Worm (Caenorhabditis elegans): ENCODE data around the gene puf-5.
A peak's percentile ranks its signal among the peaks of the same experiment; 100 is the strongest.

Gene puf-5

DNA sequence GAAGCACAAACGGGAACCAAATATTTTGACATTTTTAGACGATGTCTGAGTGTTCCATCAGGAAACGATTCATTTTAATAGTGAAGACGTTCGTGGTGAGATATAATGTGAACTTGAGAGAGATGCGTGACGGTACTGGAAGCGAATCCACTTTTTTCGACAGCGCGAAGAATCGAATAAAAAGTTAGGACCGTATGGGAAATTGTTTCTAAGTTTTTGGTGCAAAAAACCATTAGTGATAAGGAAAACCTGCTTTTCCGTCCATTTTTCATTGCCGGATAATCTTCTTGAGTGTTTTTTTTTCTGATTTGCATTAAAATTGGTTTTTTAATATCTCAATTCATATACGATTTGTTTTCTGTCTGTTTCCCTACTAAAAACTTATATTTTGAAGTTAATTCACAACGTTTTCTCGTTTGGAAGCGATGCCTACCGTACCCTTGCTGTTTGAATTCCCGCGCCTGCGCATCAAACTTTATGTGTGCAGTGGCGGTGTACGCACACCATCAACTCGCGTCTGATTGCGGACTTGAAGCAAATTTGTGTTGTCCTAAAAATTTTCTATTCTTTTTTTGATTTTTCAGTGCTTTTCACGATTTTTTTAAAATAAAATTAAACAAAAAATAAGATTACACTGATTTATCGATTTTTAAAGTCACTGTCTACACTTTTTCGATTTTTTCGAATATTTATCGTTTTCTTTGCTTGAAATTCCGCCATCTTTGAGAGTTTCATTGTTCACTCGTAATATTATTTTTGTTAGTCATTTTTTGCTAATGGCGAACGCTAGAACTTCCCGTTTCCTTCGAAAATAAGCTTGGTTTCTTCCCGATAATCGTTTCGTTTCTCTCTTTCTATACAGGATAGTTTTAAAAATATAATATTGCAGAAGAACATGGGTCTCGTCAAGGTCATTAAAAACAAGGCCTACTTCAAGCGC lies 6.0 kb upstream of the puf-5 start, which contains the start of the genes col-38 and rpl-5 (continued):
- peak; percentile 68 for TF ChIP-seq dve-1 (tag; optimal IDR thresholded peaks at IDR 0.05)
- TF ChIP-seq ceh-45 (GFP tag; IDR thresholded peaks at IDR 0.05): no peak
- peak; percentile 67 for TF ChIP-seq unc-42 (tag; optimal IDR thresholded peaks at IDR 0.05)
- TF ChIP-seq sox-4 (tag; optimal IDR thresholded peaks at IDR 0.05): no peak
- TF ChIP-seq T23F11.4 (GFP tag; optimal IDR thresholded peaks at IDR 0.05): no peak
- no peak for TF ChIP-seq pha-4 (tag; optimal IDR thresholded peaks at IDR 0.05)
- peak; percentile 29 for TF ChIP-seq ttx-3 (tag; optimal IDR thresholded peaks at IDR 0.05)
- peak; percentile 27 for TF ChIP-seq che-1 (tag; optimal IDR thresholded peaks at IDR 0.05)
- no peak for TF ChIP-seq pha-2 (tag; optimal IDR thresholded peaks at IDR 0.05)
- TF ChIP-seq F13H6.1 (tag; optimal IDR thresholded peaks at IDR 0.05): peak; percentile 7
- peak; percentile 48 for TF ChIP-seq C08G9.2 (tag; optimal IDR thresholded peaks at IDR 0.05)
- no peak for TF ChIP-seq K02D7.2 (tag; optimal IDR thresholded peaks at IDR 0.05)
- TF ChIP-seq ztf-16 (tag; optimal IDR thresholded peaks at IDR 0.05): no peak
- peak; percentile 56 for TF ChIP-seq unc-55 (GFP tag; optimal IDR thresholded peaks at IDR 0.05)
- TF ChIP-seq ceh-6 (GFP tag; optimal IDR thresholded peaks at IDR 0.05): no peak
- TF ChIP-seq hlh-30 (tag; optimal IDR thresholded peaks at IDR 0.05; ENCODE audit: insufficient read depth): peak; percentile 65
- TF ChIP-seq odd-2 (tag; optimal IDR thresholded peaks at IDR 0.05): no peak
- no peak for TF ChIP-seq hlh-8 (tag; optimal IDR thresholded peaks at IDR 0.05)
- no peak for TF ChIP-seq pqm-1 (tag; optimal IDR thresholded peaks at IDR 0.05)
- TF ChIP-seq lin-11 (tag; optimal IDR thresholded peaks at IDR 0.05): no peak
- no peak for TF ChIP-seq ama-1 (optimal IDR thresholded peaks at IDR 0.05)
- TF ChIP-seq npax-4 (tag; optimal IDR thresholded peaks at IDR 0.05): no peak
- TF ChIP-seq pros-1 (tag; optimal IDR thresholded peaks at IDR 0.05): peak; percentile 10
- TF ChIP-seq tbx-2 (tag; optimal IDR thresholded peaks at IDR 0.05): peak; percentile 65
- peak; percentile 71 for TF ChIP-seq rnt-1 (tag; optimal IDR thresholded peaks at IDR 0.05)
- no peak for TF ChIP-seq mec-3 (tag; optimal IDR thresholded peaks at IDR 0.05; ENCODE audit: borderline replicate concordance)

- TF ChIP-seq tbx-7 (tag; optimal IDR thresholded peaks at IDR 0.05) (no peak), dve-1 (tag; optimal IDR thresholded peaks at IDR 0.05) (no peak), npax-4 (tag; optimal IDR thresholded peaks at IDR 0.05) (no peak), ceh-18 (tag; optimal IDR thresholded peaks at IDR 0.05) (no peak), fax-1 (tag; optimal IDR thresholded peaks at IDR 0.05) (no peak), pros-1 (tag; optimal IDR thresholded peaks at IDR 0.05) (no peak), ceh-9 (tag; optimal IDR thresholded peaks at IDR 0.05) (no peak), sox-2 (GFP tag; IDR thresholded peaks at IDR 0.05) (no peak), lin-11 (tag; optimal IDR thresholded peaks at IDR 0.05) (no peak), nhr-232 (tag; optimal IDR thresholded peaks at IDR 0.05) (no peak), ceh-14 (tag; optimal IDR thresholded peaks at IDR 0.05) (no peak), rnt-1 (tag; optimal IDR thresholded peaks at IDR 0.05) (no peak), tbx-2 (tag; optimal IDR thresholded peaks at IDR 0.05) (no peak), eyg-1 (tag; optimal IDR thresholded peaks at IDR 0.05) (no peak), pqm-1 (tag; optimal IDR thresholded peaks at IDR 0.05) (no peak), zip-5 (tag; optimal IDR thresholded peaks at IDR 0.05) (no peak), C38D4.7 (GFP tag; optimal IDR thresholded peaks at IDR 0.05) (no peak), unc-42 (tag; optimal IDR thresholded peaks at IDR 0.05) (no peak)
Observed at ce11 chrII:8570977-8571376, 4.4 kb upstream of the puf-5 start, which contains the start of gene bcs-1. bcs-1 (plus strand) TSS chrII:8571085.

DNA sequence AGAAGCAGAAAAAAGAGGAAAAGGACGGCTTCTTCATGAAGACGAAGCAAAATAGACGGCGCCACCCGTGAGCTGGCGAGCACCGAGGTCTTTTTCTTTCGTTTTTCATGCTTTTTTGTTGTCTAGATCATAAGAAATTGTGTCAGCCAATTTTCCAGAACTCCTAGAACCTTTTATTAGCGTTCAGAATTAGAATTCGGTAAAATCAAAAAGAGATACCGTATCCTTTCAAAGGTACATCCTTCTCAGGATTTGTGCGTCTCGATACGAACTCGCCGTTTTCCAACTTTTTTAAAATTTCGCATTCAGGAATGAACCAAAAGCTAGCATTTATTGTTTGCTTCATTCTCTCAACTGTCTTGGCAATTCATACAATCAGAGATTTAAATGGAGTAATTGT lies 2.3 kb upstream of the puf-5 start, which contains the start of gene F54C9.7:
F54C9.7 (plus strand) TSS at position 301 of the 400 bp plus-strand sequence.
- TF ChIP-seq T23F11.4 (GFP tag; optimal IDR thresholded peaks at IDR 0.05): no peak

Measured in whole organism, late embryonic.